Worm (Caenorhabditis elegans) whole organism, L4 larva: ENCODE data around the gene R01B10.2.

Experiments used
- D1046.2 ChIP-seq: fragments of 200-800 bp; sonication (Bioruptor generic); IDR thresholded peaks from 2 replicates; pipeline ENCODE4 v1.3.6; 2022; ENCODE audit warnings: missing genetic modification characterization, missing compliant biosample characterization
- F44E2.7 ChIP-seq: fragments of 200-800 bp; sonication (Bioruptor generic); IDR thresholded peaks from 2 replicates; pipeline ENCODE4 v2.1.2; 2022; ENCODE audit warnings: missing genetic modification characterization, missing compliant biosample characterization
- F49E8.2 ChIP-seq: sonication (generic microtip); optimal IDR thresholded peaks from 2 replicates; lab custom pipeline; 2016; ENCODE audit warnings: missing compliant biosample characterization, mild to moderate bottlenecking, missing genetic modification characterization, borderline replicate concordance
- R02D3.7 ChIP-seq: fragments of 150-350 bp; sonication (generic microtip); optimal IDR thresholded peaks from 3 replicates; lab custom pipeline; 2014; ENCODE audit warnings: missing biosample characterization, missing genetic modification characterization
- T20F7.1 ChIP-seq: fragments of 200-800 bp; sonication (Bioruptor generic); optimal IDR thresholded peaks from 2 replicates; lab custom pipeline; 2018; ENCODE audit warnings: mild to moderate bottlenecking, missing genetic modification characterization, missing compliant biosample characterization
- T26A8.4 ChIP-seq: fragments of 200-800 bp; sonication (Bioruptor generic); IDR thresholded peaks from 2 replicates; pipeline ENCODE4 v1.3.6; 2022; ENCODE audit warnings: missing genetic modification characterization, missing compliant biosample characterization
- Y48G9A.11 ChIP-seq: fragments of 200-800 bp; sonication (Bioruptor generic); IDR thresholded peaks from 2 replicates; pipeline ENCODE4 v1.3.6; 2022; ENCODE audit warnings: missing genetic modification reagents, missing genetic modification characterization, missing compliant biosample characterization
- Y5F2A.4 ChIP-seq: fragments of 200-800 bp; sonication (Bioruptor generic); optimal IDR thresholded peaks from 2 replicates; lab custom pipeline; 2018; ENCODE audit warnings: mild to moderate bottlenecking, missing genetic modification characterization, missing compliant biosample characterization
- aha-1 ChIP-seq: fragments of 150-350 bp; peaks from one replicate; lab custom pipeline; 2014; ENCODE audit warnings: missing biosample characterization, missing genetic modification characterization
- aly-2 ChIP-seq: sonication (generic microtip); optimal IDR thresholded peaks from 2 replicates; lab custom pipeline; 2018; ENCODE audit warnings: missing biosample characterization, missing genetic modification characterization
- attf-4 ChIP-seq: sonication (generic microtip); optimal IDR thresholded peaks from 3 replicates; lab custom pipeline; 2017; ENCODE audit warnings: missing biosample characterization, missing genetic modification characterization
- ceh-28 ChIP-seq: fragments of 150-350 bp; optimal IDR thresholded peaks from 2 replicates; lab custom pipeline; 2014; ENCODE audit warnings: missing biosample characterization, missing genetic modification reagents, missing genetic modification characterization
- ceh-44 ChIP-seq: fragments of 200-800 bp; sonication (Bioruptor generic); IDR thresholded peaks from 2 replicates; pipeline ENCODE4 v1.3.6; 2022; ENCODE audit warnings: missing genetic modification reagents, missing genetic modification characterization, missing compliant biosample characterization
- ceh-62 ChIP-seq: sonication (generic microtip); optimal IDR thresholded peaks from 2 replicates; lab custom pipeline; 2017; ENCODE audit warnings: missing biosample characterization, missing genetic modification characterization
- daf-16 ChIP-seq, 3 experiments: sonication (generic microtip); optimal IDR thresholded peaks; 2 replicates each; lab custom pipeline; 2016 to 2017; ENCODE audit warnings: missing genetic modification characterization in 3 of 3, missing genetic modification reagents in 3 of 3, mild to moderate bottlenecking in 2 of 3, missing compliant biosample characterization in 2 of 3, missing biosample characterization in 1 of 3, moderate library complexity in 1 of 3
- daf-19 ChIP-seq: fragments of 200-800 bp; sonication (Bioruptor generic); conservative IDR thresholded peaks from 2 replicates; pipeline ENCODE4 v1.3.6; 2022; ENCODE audit warnings: missing genetic modification characterization, missing compliant biosample characterization
- dmd-6 ChIP-seq: fragments of 200-800 bp; sonication (Bioruptor generic); IDR thresholded peaks from 2 replicates; pipeline ENCODE4 v1.3.6; 2022; ENCODE audit warnings: missing genetic modification reagents, missing genetic modification characterization, missing compliant biosample characterization
- dve-1 ChIP-seq: sonication (generic microtip); optimal IDR thresholded peaks from 2 replicates; lab custom pipeline; 2017; ENCODE audit warnings: antibody characterized with exemption, mild to moderate bottlenecking, missing genetic modification characterization, missing compliant biosample characterization; ENCODE audit not compliant: insufficient read depth
- egl-27 ChIP-seq: sonication (generic microtip); optimal IDR thresholded peaks from 3 replicates; lab custom pipeline; 2017; ENCODE audit warnings: missing biosample characterization, missing genetic modification reagents, missing genetic modification characterization
- egl-43 ChIP-seq: fragments of 200-800 bp; sonication (Bioruptor generic); IDR thresholded peaks from 2 replicates; pipeline ENCODE4 v1.3.6; 2022; ENCODE audit warnings: missing genetic modification reagents, missing genetic modification characterization, missing compliant biosample characterization
- fos-1 ChIP-seq: fragments of 150-350 bp; optimal IDR thresholded peaks from 2 replicates; lab custom pipeline; 2014; ENCODE audit warnings: missing biosample characterization, missing genetic modification characterization
- gei-8 ChIP-seq: fragments of 200-800 bp; sonication (Bioruptor generic); optimal IDR thresholded peaks from 2 replicates; lab custom pipeline; 2018; ENCODE audit warnings: mild to moderate bottlenecking, missing genetic modification characterization, missing compliant biosample characterization
- hif-1 ChIP-seq, 2 experiments: sonication (generic microtip); optimal IDR thresholded peaks; 2 replicates each; lab custom pipeline; 2016 to 2017; ENCODE audit warnings: missing compliant biosample characterization in 2 of 2, missing genetic modification characterization in 2 of 2, missing genetic modification reagents in 2 of 2, missing genotype in 2 of 2, mild to moderate bottlenecking in 1 of 2
- hlh-30 ChIP-seq: sonication (generic microtip); optimal IDR thresholded peaks from 2 replicates; lab custom pipeline; 2017; ENCODE audit warnings: antibody characterized with exemption, mild to moderate bottlenecking, missing genetic modification characterization, missing compliant biosample characterization; ENCODE audit not compliant: insufficient read depth
- hmg-1.1 ChIP-seq: fragments of 200-800 bp; sonication (Bioruptor generic); IDR thresholded peaks from 2 replicates; pipeline ENCODE4 v1.3.6; 2022; ENCODE audit warnings: missing genetic modification reagents, missing genetic modification characterization, missing compliant biosample characterization
- lin-13 ChIP-seq: fragments of 150-350 bp; optimal IDR thresholded peaks from 2 replicates; lab custom pipeline; 2014; ENCODE audit warnings: missing biosample characterization, missing genetic modification reagents, missing genetic modification characterization
- lin-29 ChIP-seq: fragments of 200-800 bp; sonication (Bioruptor generic); IDR thresholded peaks from 2 replicates; pipeline ENCODE4 v1.3.6; 2022; ENCODE audit warnings: missing genetic modification reagents, missing genetic modification characterization, missing compliant biosample characterization
- lin-38 ChIP-seq: fragments of 200-800 bp; sonication (Bioruptor generic); IDR thresholded peaks from 2 replicates; pipeline ENCODE4 v1.3.6; 2022; ENCODE audit warnings: missing genetic modification reagents, missing genetic modification characterization, missing compliant biosample characterization
- lin-39 ChIP-seq: fragments of 150-350 bp; optimal IDR thresholded peaks from 2 replicates; lab custom pipeline; 2014; ENCODE audit warnings: missing biosample characterization, missing genetic modification reagents, missing genetic modification characterization
- lir-3 ChIP-seq: sonication (generic microtip); optimal IDR thresholded peaks from 2 replicates; lab custom pipeline; 2016; ENCODE audit warnings: mild to moderate bottlenecking, missing genetic modification characterization, missing compliant biosample characterization
- lsy-2 ChIP-seq, 2 experiments: fragments of 150-350 bp in 1 of 2; sonication (generic microtip) in 1 of 2; optimal IDR thresholded peaks; 2 replicates each; lab custom pipeline; 2014 to 2017; ENCODE audit warnings: missing biosample characterization in 2 of 2, missing genetic modification characterization in 2 of 2
- mdl-1 ChIP-seq, 2 experiments: fragments of 150-350 bp in 1 of 2; sonication (generic microtip) in 1 of 2; optimal IDR thresholded peaks; 2 replicates each; lab custom pipeline; 2014 to 2017; ENCODE audit warnings: missing biosample characterization in 2 of 2, missing genetic modification characterization in 2 of 2
- mep-1 ChIP-seq: fragments of 150-350 bp; sonication (generic microtip); optimal IDR thresholded peaks from 3 replicates; lab custom pipeline; 2014; ENCODE audit warnings: missing biosample characterization, missing genetic modification characterization
- mes-2 ChIP-seq: sonication (generic microtip); optimal IDR thresholded peaks from 2 replicates; lab custom pipeline; 2016; ENCODE audit warnings: missing genotype, mild to moderate bottlenecking, missing genetic modification characterization, missing compliant biosample characterization; ENCODE audit not compliant: poor library complexity, severe bottlenecking
- mxl-2 ChIP-seq: fragments of 200-800 bp; sonication (Bioruptor generic); conservative IDR thresholded peaks from 2 replicates; pipeline ENCODE4 v1.3.6; 2022; ENCODE audit warnings: missing genetic modification reagents, missing genetic modification characterization, missing compliant biosample characterization
- nhr-111 ChIP-seq: fragments of 200-800 bp; sonication (Bioruptor generic); optimal IDR thresholded peaks from 2 replicates; lab custom pipeline; 2018; ENCODE audit warnings: mild to moderate bottlenecking, missing genetic modification characterization, missing compliant biosample characterization
- nhr-41 ChIP-seq: fragments of 200-800 bp; sonication (Bioruptor generic); IDR thresholded peaks from 2 replicates; pipeline ENCODE4 v1.3.6; 2022; ENCODE audit warnings: missing genetic modification reagents, missing genetic modification characterization, missing compliant biosample characterization
- nhr-48 ChIP-seq: sonication (generic microtip); optimal IDR thresholded peaks from 2 replicates; lab custom pipeline; 2016; ENCODE audit warnings: mild to moderate bottlenecking, missing genetic modification characterization, missing compliant biosample characterization
- nhr-76 ChIP-seq: fragments of 150-350 bp; optimal IDR thresholded peaks from 2 replicates; lab custom pipeline; 2014; ENCODE audit warnings: missing biosample characterization, missing genetic modification characterization
- nhr-77 ChIP-seq: fragments of 150-350 bp; optimal IDR thresholded peaks from 2 replicates; lab custom pipeline; 2014; ENCODE audit warnings: missing biosample characterization, missing genetic modification characterization
- rbr-2 ChIP-seq: sonication (generic microtip); optimal IDR thresholded peaks from 2 replicates; lab custom pipeline; 2016; ENCODE audit warnings: missing genotype, missing genetic modification characterization, missing compliant biosample characterization
- sdz-12 ChIP-seq: fragments of 200-800 bp; sonication (Bioruptor generic); optimal IDR thresholded peaks from 2 replicates; lab custom pipeline; 2018; ENCODE audit warnings: mild to moderate bottlenecking, missing genetic modification characterization, missing compliant biosample characterization
- set-16 ChIP-seq: fragments of 200-800 bp; sonication (Bioruptor generic); IDR thresholded peaks from 2 replicates; pipeline ENCODE4 v1.3.6; 2022; ENCODE audit warnings: missing genetic modification reagents, missing genetic modification characterization, missing compliant biosample characterization
- skn-1 ChIP-seq: fragments of 150-350 bp; optimal IDR thresholded peaks from 2 replicates; lab custom pipeline; 2014; ENCODE audit warnings: missing biosample characterization, missing genetic modification characterization
- snpc-1.2 ChIP-seq: fragments of 200-800 bp; sonication (Bioruptor generic); IDR thresholded peaks from 2 replicates; pipeline ENCODE4 v1.3.6; 2022; ENCODE audit warnings: missing genetic modification reagents, missing genetic modification characterization, missing compliant biosample characterization
- snpc-4 ChIP-seq: fragments of 150-350 bp; optimal IDR thresholded peaks from 2 replicates; lab custom pipeline; 2014; ENCODE audit warnings: missing biosample characterization, missing genetic modification characterization
- spr-3 ChIP-seq: fragments of 200-800 bp; sonication (Bioruptor generic); optimal IDR thresholded peaks from 2 replicates; lab custom pipeline; 2018; ENCODE audit warnings: mild to moderate bottlenecking, missing genetic modification characterization, missing compliant biosample characterization
- zag-1 ChIP-seq: fragments of 150-350 bp; optimal IDR thresholded peaks from 2 replicates; lab custom pipeline; 2014; ENCODE audit warnings: missing biosample characterization, missing genetic modification characterization
- zfp-2 ChIP-seq: sonication (generic microtip); optimal IDR thresholded peaks from 2 replicates; lab custom pipeline; 2016; ENCODE audit warnings: mild to moderate bottlenecking, missing genetic modification characterization, missing compliant biosample characterization
- zfp-3 ChIP-seq: fragments of 200-800 bp; sonication (Bioruptor generic); conservative IDR thresholded peaks from 2 replicates; pipeline ENCODE4 v1.3.6; 2022; ENCODE audit warnings: missing genetic modification reagents, missing genetic modification characterization, missing compliant biosample characterization
- zip-11 ChIP-seq: fragments of 200-800 bp; sonication (Bioruptor generic); IDR thresholded peaks from 2 replicates; pipeline ENCODE4 v1.3.6; 2022; ENCODE audit warnings: missing genetic modification characterization, missing compliant biosample characterization
- ztf-11 ChIP-seq: fragments of 150-350 bp; optimal IDR thresholded peaks from 2 replicates; lab custom pipeline; 2014; ENCODE audit warnings: missing biosample characterization, missing genetic modification characterization

R01B10.2 gene

DNA sequence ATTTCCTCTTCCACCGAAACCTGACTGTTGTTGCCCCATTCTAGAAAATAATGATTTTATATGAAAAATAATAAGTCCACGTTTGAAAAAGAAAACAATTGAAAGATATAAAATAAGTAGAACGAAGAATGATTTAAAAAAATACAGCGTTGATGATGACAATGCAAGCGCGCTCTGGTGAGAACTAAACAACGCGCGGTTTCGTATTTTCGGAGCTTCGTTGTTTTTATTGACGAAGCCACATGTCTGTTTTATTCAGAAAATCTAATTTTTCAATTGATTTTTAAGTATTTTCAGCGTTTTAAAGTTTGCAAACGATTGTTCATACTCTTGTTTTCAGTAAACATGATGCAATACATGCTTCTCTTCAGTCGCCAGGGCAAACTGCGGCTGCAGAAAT, 23.6 kb downstream of the R01B10.2 start, which contains the start of the genes rpt-2 and aps-1:
Gene rpt-2 (minus strand): TSS at position 40 of the 400 bp plus-strand sequence.
Gene aps-1 (plus strand): TSS at position 341 of the 400 bp plus-strand sequence.
- no peak for TF ChIP-seq fos-1 (tag; lab: Kevin White, UChicago)
- TF ChIP-seq Y5F2A.4, result no peak
- no peak for TF ChIP-seq snpc-1.2
- TF ChIP-seq zfp-3, result no peak
- TF ChIP-seq mdl-1 (tag; optimal IDR thresholded peaks at IDR 0.05; lab: Kevin White, UChicago), result peak in 1 of 2 experiments; percentile 67
- no peak for TF ChIP-seq zag-1 (tag; lab: Kevin White, UChicago)
- TF ChIP-seq nhr-48, result no peak
- TF ChIP-seq F49E8.2 (tag; lab: Kevin White, UChicago), result no peak
- no peak for TF ChIP-seq egl-27 (tag; lab: Kevin White, UChicago)
- TF ChIP-seq zip-11 (GFP tag; lab: Robert Waterston, UW), result no peak
- no peak for TF ChIP-seq daf-16 (GFP tag; optimal IDR thresholded peaks at IDR 0.05; lab: Kevin White, UChicago)
- peak; percentile 57 for TF ChIP-seq daf-16 (tag; optimal IDR thresholded peaks at IDR 0.05; lab: Kevin White, UChicago)
- no peak for TF ChIP-seq spr-3 (GFP tag; lab: Kevin White, UChicago)
- TF ChIP-seq lin-29 (GFP tag; lab: Robert Waterston, UW), result no peak
- TF ChIP-seq skn-1 (tag; lab: Kevin White, UChicago), result no peak
- TF ChIP-seq snpc-4 (tag; lab: Kevin White, UChicago), result no peak
- peak; percentile 92 for TF ChIP-seq Y48G9A.11 (GFP tag; lab: Robert Waterston, UW)
- TF ChIP-seq lir-3 (tag; lab: Kevin White, UChicago), result no peak
- TF ChIP-seq ceh-62, result no peak
- peak in 1 of 2 experiments; percentile 91 for TF ChIP-seq lsy-2 (tag; optimal IDR thresholded peaks at IDR 0.05; lab: Kevin White, UChicago)
- TF ChIP-seq dmd-6 (GFP tag; lab: Robert Waterston, UW), result peak; percentile 34
- TF ChIP-seq ceh-28 (tag; lab: Kevin White, UChicago), result no peak
- TF ChIP-seq attf-4 (tag; lab: Kevin White, UChicago), result no peak
- no peak for TF ChIP-seq set-16 (GFP tag; lab: Robert Waterston, UW)
- TF ChIP-seq T20F7.1 (GFP tag; lab: Kevin White, UChicago), result peak; percentile 100
- TF ChIP-seq mes-2 (tag; lab: Kevin White, UChicago), result peak; percentile 87
- peak; percentile 56 for TF ChIP-seq hmg-1.1 (GFP tag; lab: Robert Waterston, UW)
- no peak for TF ChIP-seq zfp-2 (tag; lab: Kevin White, UChicago)
- TF ChIP-seq nhr-111, result no peak
- no peak for TF ChIP-seq egl-43 (GFP tag; lab: Robert Waterston, UW)
- TF ChIP-seq lin-39 (tag; lab: Kevin White, UChicago), result no peak
- peak; percentile 65 for TF ChIP-seq lin-13
- TF ChIP-seq hlh-30, result peak; percentile 89
- TF ChIP-seq ztf-11 (tag; lab: Kevin White, UChicago), result no peak
- TF ChIP-seq nhr-41, result no peak
- TF ChIP-seq mxl-2 (GFP tag; lab: Robert Waterston, UW), result no peak
- no peak for TF ChIP-seq nhr-76 (tag; lab: Kevin White, UChicago)
- no peak for TF ChIP-seq F44E2.7 (GFP tag; lab: Robert Waterston, UW)
- no peak for TF ChIP-seq sdz-12
- peak; percentile 68 for TF ChIP-seq rbr-2 (tag; lab: Kevin White, UChicago)
- no peak for TF ChIP-seq aly-2 (tag; lab: Kevin White, UChicago)
- peak; percentile 76 for TF ChIP-seq dve-1
- no peak for TF ChIP-seq D1046.2 (GFP tag; lab: Robert Waterston, UW)
- TF ChIP-seq ceh-44 (GFP tag; lab: Robert Waterston, UW), result no peak
- no peak for TF ChIP-seq T26A8.4 (GFP tag; lab: Robert Waterston, UW)
- no peak for TF ChIP-seq aha-1 (tag; lab: Kevin White, UChicago)
- peak; percentile 66 for TF ChIP-seq nhr-77
- TF ChIP-seq hif-1 (tag; optimal IDR thresholded peaks at IDR 0.05; lab: Kevin White, UChicago), result peak in 1 of 2 experiments; percentile 44
- peak; percentile 97 for TF ChIP-seq lin-38 (GFP tag; lab: Robert Waterston, UW)
- no peak for TF ChIP-seq R02D3.7 (tag; lab: Kevin White, UChicago)
- TF ChIP-seq gei-8 (GFP tag; lab: Kevin White, UChicago), result no peak
- no peak for TF ChIP-seq daf-19 (GFP tag; lab: Robert Waterston, UW)
- peak; percentile 85 for TF ChIP-seq mep-1
